Worm (Caenorhabditis elegans) whole organism, midembryonic: ENCODE results near the gene C31G12.1.

ENCODE experiments used
- T22C8.4 ChIP-seq: fragments of 200-800 bp; sonication (Bioruptor generic); IDR thresholded peaks from 2 replicates; pipeline ENCODE4 v1.3.6; 2022; ENCODE audit warnings: missing genetic modification characterization, missing compliant biosample characterization
- cog-1 ChIP-seq: sonication (generic microtip); optimal IDR thresholded peaks from 2 replicates; lab custom pipeline; 2016; ENCODE audit warnings: missing genetic modification characterization, missing compliant biosample characterization
- klf-2 ChIP-seq: fragments of 200-800 bp; sonication (Bioruptor generic); conservative IDR thresholded peaks from 2 replicates; pipeline ENCODE4 v1.3.6; 2022; ENCODE audit warnings: missing genetic modification reagents, missing genetic modification characterization, missing compliant biosample characterization
- med-1 ChIP-seq: sonication (generic microtip); optimal IDR thresholded peaks from 2 replicates; lab custom pipeline; 2017; ENCODE audit warnings: missing genetic modification characterization, mild to moderate bottlenecking, missing compliant biosample characterization, antibody characterized with exemption, missing genetic modification reagents; ENCODE audit not compliant: insufficient read depth
- ref-1 ChIP-seq: fragments of 200-800 bp; sonication (Bioruptor generic); conservative IDR thresholded peaks from 2 replicates; pipeline ENCODE4 v1.3.6; 2022; ENCODE audit warnings: missing genetic modification reagents, missing genetic modification characterization, missing compliant biosample characterization
- tab-1 ChIP-seq: fragments of 200-800 bp; sonication (Bioruptor generic); IDR thresholded peaks from 2 replicates; pipeline ENCODE4 v1.3.6; 2022; ENCODE audit warnings: missing genetic modification characterization, missing compliant biosample characterization
- ztf-23 ChIP-seq: fragments of 200-800 bp; sonication (Bioruptor generic); IDR thresholded peaks from 2 replicates; pipeline ENCODE4 v1.3.6; 2022; ENCODE audit warnings: missing genetic modification reagents, missing genetic modification characterization, missing compliant biosample characterization
- ztf-29 ChIP-seq: fragments of 200-800 bp; sonication (Bioruptor generic); IDR thresholded peaks from 2 replicates; pipeline ENCODE4 v1.3.6; 2022; ENCODE audit warnings: missing genetic modification reagents, missing genetic modification characterization, missing compliant biosample characterization

- TF ChIP-seq klf-2 (GFP tag; lab: Robert Waterston, UW) (no peak), ztf-23 (GFP tag; lab: Robert Waterston, UW) (no peak), cog-1 (tag; lab: Kevin White, UChicago) (no peak), ztf-29 (GFP tag; lab: Robert Waterston, UW) (no peak), ref-1 (GFP tag; lab: Robert Waterston, UW) (no peak), med-1 (GFP tag; lab: Kevin White, UChicago) (no peak), T22C8.4 (no peak), tab-1 (GFP tag; lab: Robert Waterston, UW) (no peak)
Measured at ce11 chrV:18144442-18144841, 35.3 kb upstream of the C31G12.1 start.
